Worm (Caenorhabditis elegans) whole organism, L4 larva: ENCODE measurements around the gene ccch-1.

Experiments
- F49E8.2 ChIP-seq: sonication (generic microtip); optimal IDR thresholded peaks from 2 replicates; lab custom pipeline; 2016; ENCODE audit warnings: missing compliant biosample characterization, mild to moderate bottlenecking, missing genetic modification characterization, borderline replicate concordance
- Y48G9A.11 ChIP-seq: fragments of 200-800 bp; sonication (Bioruptor generic); IDR thresholded peaks from 2 replicates; pipeline ENCODE4 v1.3.6; 2022; ENCODE audit warnings: missing genetic modification reagents, missing genetic modification characterization, missing compliant biosample characterization
- ZK546.5 ChIP-seq, 2 experiments: sonication (generic microtip); optimal IDR thresholded peaks; 2 replicates each; lab custom pipeline; 2017; ENCODE audit warnings: missing biosample characterization in 2 of 2, missing genetic modification characterization in 2 of 2
- aha-1 ChIP-seq: fragments of 150-350 bp; peaks from one replicate; lab custom pipeline; 2014; ENCODE audit warnings: missing biosample characterization, missing genetic modification characterization
- aly-2 ChIP-seq: sonication (generic microtip); optimal IDR thresholded peaks from 2 replicates; lab custom pipeline; 2018; ENCODE audit warnings: missing biosample characterization, missing genetic modification characterization
- ama-1 ChIP-seq: fragments of 150-350 bp; optimal IDR thresholded peaks from 2 replicates; lab custom pipeline; 2014; ENCODE audit warnings: inconsistent platforms, mixed read lengths
- ceh-44 ChIP-seq: fragments of 200-800 bp; sonication (Bioruptor generic); IDR thresholded peaks from 2 replicates; pipeline ENCODE4 v1.3.6; 2022; ENCODE audit warnings: missing genetic modification reagents, missing genetic modification characterization, missing compliant biosample characterization
- ceh-82 ChIP-seq: sonication (generic microtip); optimal IDR thresholded peaks from 2 replicates; lab custom pipeline; 2017; ENCODE audit warnings: missing biosample characterization, missing genetic modification characterization
- daf-16 ChIP-seq, 3 experiments: sonication (generic microtip); optimal IDR thresholded peaks; 2 replicates each; lab custom pipeline; 2016 to 2017; ENCODE audit warnings: missing genetic modification characterization in 3 of 3, missing genetic modification reagents in 3 of 3, mild to moderate bottlenecking in 2 of 3, missing compliant biosample characterization in 2 of 3, missing biosample characterization in 1 of 3, moderate library complexity in 1 of 3
- daf-19 ChIP-seq: fragments of 200-800 bp; sonication (Bioruptor generic); conservative IDR thresholded peaks from 2 replicates; pipeline ENCODE4 v1.3.6; 2022; ENCODE audit warnings: missing genetic modification characterization, missing compliant biosample characterization
- dmd-6 ChIP-seq: fragments of 200-800 bp; sonication (Bioruptor generic); IDR thresholded peaks from 2 replicates; pipeline ENCODE4 v1.3.6; 2022; ENCODE audit warnings: missing genetic modification reagents, missing genetic modification characterization, missing compliant biosample characterization
- duxl-1 ChIP-seq: sonication (generic microtip); optimal IDR thresholded peaks from 2 replicates; lab custom pipeline; 2016; ENCODE audit warnings: mild to moderate bottlenecking, missing genetic modification characterization, moderate library complexity, missing compliant biosample characterization; ENCODE audit not compliant: poor library complexity
- hif-1 ChIP-seq, 2 experiments: sonication (generic microtip); optimal IDR thresholded peaks; 2 replicates each; lab custom pipeline; 2016 to 2017; ENCODE audit warnings: missing compliant biosample characterization in 2 of 2, missing genetic modification characterization in 2 of 2, missing genetic modification reagents in 2 of 2, missing genotype in 2 of 2, mild to moderate bottlenecking in 1 of 2
- lin-38 ChIP-seq: fragments of 200-800 bp; sonication (Bioruptor generic); IDR thresholded peaks from 2 replicates; pipeline ENCODE4 v1.3.6; 2022; ENCODE audit warnings: missing genetic modification reagents, missing genetic modification characterization, missing compliant biosample characterization
- lsy-2 ChIP-seq, 2 experiments: fragments of 150-350 bp in 1 of 2; sonication (generic microtip) in 1 of 2; optimal IDR thresholded peaks; 2 replicates each; lab custom pipeline; 2014 to 2017; ENCODE audit warnings: missing biosample characterization in 2 of 2, missing genetic modification characterization in 2 of 2
- madf-9 ChIP-seq: fragments of 200-800 bp; sonication (Bioruptor generic); conservative IDR thresholded peaks from 2 replicates; pipeline ENCODE4 v1.3.6; 2022; ENCODE audit warnings: missing genetic modification reagents, missing genetic modification characterization, missing compliant biosample characterization
- mxl-3 ChIP-seq: fragments of 200-800 bp; sonication (Bioruptor generic); optimal IDR thresholded peaks from 2 replicates; lab custom pipeline; 2018; ENCODE audit warnings: mild to moderate bottlenecking, missing genetic modification characterization, missing compliant biosample characterization
- nhr-10 ChIP-seq: fragments of 150-350 bp; optimal IDR thresholded peaks from 2 replicates; lab custom pipeline; 2014; ENCODE audit warnings: missing biosample characterization, missing genetic modification characterization
- nhr-237 ChIP-seq: sonication (generic microtip); optimal IDR thresholded peaks from 2 replicates; lab custom pipeline; 2017; ENCODE audit warnings: missing biosample characterization, missing genetic modification characterization
- nhr-28 ChIP-seq: fragments of 150-350 bp; optimal IDR thresholded peaks from 2 replicates; lab custom pipeline; 2014; ENCODE audit warnings: missing biosample characterization, missing genetic modification characterization
- nhr-48 ChIP-seq: sonication (generic microtip); optimal IDR thresholded peaks from 2 replicates; lab custom pipeline; 2016; ENCODE audit warnings: mild to moderate bottlenecking, missing genetic modification characterization, missing compliant biosample characterization
- nhr-77 ChIP-seq: fragments of 150-350 bp; optimal IDR thresholded peaks from 2 replicates; lab custom pipeline; 2014; ENCODE audit warnings: missing biosample characterization, missing genetic modification characterization
- set-16 ChIP-seq: fragments of 200-800 bp; sonication (Bioruptor generic); IDR thresholded peaks from 2 replicates; pipeline ENCODE4 v1.3.6; 2022; ENCODE audit warnings: missing genetic modification reagents, missing genetic modification characterization, missing compliant biosample characterization
- spr-1 ChIP-seq: sonication (generic microtip); optimal IDR thresholded peaks from 2 replicates; lab custom pipeline; 2016; ENCODE audit warnings: mild to moderate bottlenecking, missing genetic modification characterization, missing compliant biosample characterization
- spr-3 ChIP-seq: fragments of 200-800 bp; sonication (Bioruptor generic); optimal IDR thresholded peaks from 2 replicates; lab custom pipeline; 2018; ENCODE audit warnings: mild to moderate bottlenecking, missing genetic modification characterization, missing compliant biosample characterization
- tra-1 ChIP-seq: fragments of 200-800 bp; sonication (Bioruptor generic); IDR thresholded peaks from 2 replicates; pipeline ENCODE4 v1.3.6; 2022; ENCODE audit warnings: missing genetic modification reagents, missing genetic modification characterization, missing compliant biosample characterization
- unc-62 ChIP-seq, 3 experiments: fragments of 150-350 bp in 1 of 3; sonication (generic microtip); optimal IDR thresholded peaks in 2 of 3; peaks in 1 of 3; 1 replicate in 1 of 3; 2 replicates in 2 of 3; lab custom pipeline; 2014 to 2017; ENCODE audit warnings: missing biosample characterization in 3 of 3, missing genetic modification characterization in 3 of 3, missing genetic modification reagents in 3 of 3, missing genotype in 1 of 3
- vab-7 ChIP-seq: fragments of 200-800 bp; sonication (Bioruptor generic); IDR thresholded peaks from 2 replicates; pipeline ENCODE4 v1.3.6; 2022; ENCODE audit warnings: missing genetic modification reagents, missing genetic modification characterization, missing compliant biosample characterization
- zfp-3 ChIP-seq: fragments of 200-800 bp; sonication (Bioruptor generic); conservative IDR thresholded peaks from 2 replicates; pipeline ENCODE4 v1.3.6; 2022; ENCODE audit warnings: missing genetic modification reagents, missing genetic modification characterization, missing compliant biosample characterization
- zip-2 ChIP-seq: fragments of 150-350 bp; optimal IDR thresholded peaks from 2 replicates; lab custom pipeline; 2014; ENCODE audit warnings: missing biosample characterization, missing genetic modification characterization
- ztf-11 ChIP-seq: fragments of 150-350 bp; optimal IDR thresholded peaks from 2 replicates; lab custom pipeline; 2014; ENCODE audit warnings: missing biosample characterization, missing genetic modification characterization

Gene ccch-1

DNA sequence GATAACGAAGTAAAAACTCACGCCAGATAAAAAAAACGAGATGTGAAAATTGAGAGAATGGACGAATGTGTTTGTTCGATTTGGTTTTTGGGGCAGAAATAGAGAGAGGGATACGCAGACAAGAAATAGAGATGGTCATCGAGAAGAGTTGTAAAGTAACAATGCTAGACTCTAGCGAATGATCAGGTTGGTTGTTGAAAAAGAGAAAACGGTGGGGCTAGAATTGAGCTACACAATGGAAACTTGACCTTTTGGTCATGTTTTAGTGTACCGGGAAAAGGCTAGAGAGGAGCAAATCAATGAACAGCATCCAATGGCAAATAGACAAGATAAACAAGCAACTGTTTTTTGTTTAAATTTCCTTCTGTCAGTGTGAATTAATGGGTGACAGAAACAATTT lies 37.2 kb upstream of the ccch-1 start, which contains the start of gene dhs-19:
Gene dhs-19, minus strand, starts transcription at position 101 of the 400 bp plus-strand sequence.
- no peak for TF ChIP-seq daf-19
- TF ChIP-seq unc-62 (GFP tag; optimal IDR thresholded peaks at IDR 0.05 in 1 of 2; lab: Kevin White, UChicago): peak in 1 of 2 experiments; percentile 81
- no peak for TF ChIP-seq unc-62 (tag; optimal IDR thresholded peaks at IDR 0.05; lab: Kevin White, UChicago)
- no peak for TF ChIP-seq nhr-237 (tag; lab: Kevin White, UChicago)

ce11 chrV:11492456-11492855 lies 35.2 kb upstream of the ccch-1 start, which contains the start of gene T11F9.21:
T11F9.21 (plus strand) TSS chrV:11492756.
- TF ChIP-seq aha-1 (tag; lab: Kevin White, UChicago): no peak
- TF ChIP-seq lsy-2 (tag; optimal IDR thresholded peaks at IDR 0.05; lab: Kevin White, UChicago): no peak
- TF ChIP-seq ceh-82 (tag; lab: Kevin White, UChicago): no peak
- TF ChIP-seq tra-1 (GFP tag; lab: Robert Waterston, UW): no peak
- no peak for TF ChIP-seq hif-1 (tag; optimal IDR thresholded peaks at IDR 0.05; lab: Kevin White, UChicago)
- TF ChIP-seq dmd-6 (GFP tag; lab: Robert Waterston, UW): no peak
- TF ChIP-seq spr-3 (GFP tag; lab: Kevin White, UChicago): no peak
- no peak for TF ChIP-seq nhr-10 (tag; lab: Kevin White, UChicago)
- TF ChIP-seq, all 104 proteins: peak for 0

- TF ChIP-seq ZK546.5 (tag; optimal IDR thresholded peaks at IDR 0.05; lab: Kevin White, UChicago) (no peak), ama-1 (lab: Kevin White, UChicago) (no peak), Y48G9A.11 (GFP tag; lab: Robert Waterston, UW) (no peak), duxl-1 (tag; lab: Kevin White, UChicago) (no peak), spr-1 (tag; lab: Kevin White, UChicago) (no peak), madf-9 (GFP tag; lab: Robert Waterston, UW) (no peak), set-16 (GFP tag; lab: Robert Waterston, UW) (no peak), nhr-237 (tag; lab: Kevin White, UChicago) (no peak), ztf-11 (tag; lab: Kevin White, UChicago) (no peak), F49E8.2 (tag; lab: Kevin White, UChicago) (no peak), lin-38 (no peak), nhr-77 (no peak), aly-2 (no peak), zip-2 (tag; lab: Kevin White, UChicago) (no peak), nhr-48 (tag; lab: Kevin White, UChicago) (no peak), ceh-44 (no peak), tra-1 (GFP tag; lab: Robert Waterston, UW) (no peak)
These were observed 31.3 kb upstream of the ccch-1 start, which contains the start of gene htrl-1 for ce11 chrV:11496283-11496682. htrl-1 (minus strand) TSS chrV:11496383.

ce11 chrV:11497475-11497874 lies 30.2 kb upstream of the ccch-1 start:
- TF ChIP-seq unc-62 (GFP tag; optimal IDR thresholded peaks at IDR 0.05 in 1 of 2; lab: Kevin White, UChicago) (peak in 1 of 2 experiments; percentile 92), unc-62 (tag; optimal IDR thresholded peaks at IDR 0.05; lab: Kevin White, UChicago) (no peak), duxl-1 (tag; lab: Kevin White, UChicago) (no peak)

DNA sequence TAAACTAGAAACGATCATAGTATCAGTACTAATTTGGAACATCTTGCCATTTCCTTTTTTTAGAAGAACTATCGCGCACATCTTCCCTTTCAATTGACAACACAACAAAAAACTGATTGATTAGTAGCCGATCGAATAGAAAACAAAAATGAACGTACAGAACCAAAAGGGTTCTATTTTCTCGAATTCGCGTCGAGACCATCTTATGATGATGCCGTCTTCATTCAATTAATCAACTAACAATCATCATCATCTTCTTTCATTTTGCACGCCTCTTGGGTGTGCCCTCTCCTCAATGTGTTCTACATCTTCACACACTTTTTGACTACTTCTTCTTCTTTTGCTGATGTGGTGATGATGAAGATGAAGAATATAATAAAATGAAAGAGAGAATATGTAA lies 27.8 kb upstream of the ccch-1 start:
- TF ChIP-seq zfp-3 (GFP tag; lab: Robert Waterston, UW) (no peak), spr-1 (tag; lab: Kevin White, UChicago) (no peak), nhr-10 (tag; lab: Kevin White, UChicago) (no peak), lsy-2 (tag; optimal IDR thresholded peaks at IDR 0.05; lab: Kevin White, UChicago) (no peak), vab-7 (GFP tag; lab: Robert Waterston, UW) (no peak), nhr-28 (tag; lab: Kevin White, UChicago) (peak; percentile 22), daf-16 (GFP tag; optimal IDR thresholded peaks at IDR 0.05; lab: Kevin White, UChicago) (no peak), daf-16 (tag; optimal IDR thresholded peaks at IDR 0.05; lab: Kevin White, UChicago) (no peak), unc-62 (GFP tag; optimal IDR thresholded peaks at IDR 0.05 in 1 of 2; lab: Kevin White, UChicago) (peak in 1 of 2 experiments; percentile 92), unc-62 (tag; optimal IDR thresholded peaks at IDR 0.05; lab: Kevin White, UChicago) (no peak), ama-1 (lab: Kevin White, UChicago) (no peak), mxl-3 (GFP tag; lab: Kevin White, UChicago) (peak; percentile 9)
- TF ChIP-seq, all 104 proteins: peak for 3
